Worm (Caenorhabditis elegans) whole organism, early embryonic: Measurements from ENCODE around the gene srx-46.

Experiments
- B0310.2 ChIP-seq: sonication (generic microtip); optimal IDR thresholded peaks from 2 replicates; lab custom pipeline; 2016; ENCODE audit warnings: mild to moderate bottlenecking, missing genetic modification characterization, missing compliant biosample characterization
- F13C5.2 ChIP-seq: sonication (generic microtip); optimal IDR thresholded peaks from 2 replicates; lab custom pipeline; 2017; ENCODE audit warnings: mild to moderate bottlenecking, missing genetic modification characterization, inconsistent platforms, missing compliant biosample characterization
- aly-1 ChIP-seq: sonication (generic microtip); optimal IDR thresholded peaks from 2 replicates; lab custom pipeline; 2016; ENCODE audit warnings: missing genetic modification characterization, missing compliant biosample characterization
- ama-1 ChIP-seq: fragments of 150-350 bp; optimal IDR thresholded peaks from 2 replicates; lab custom pipeline; 2014
- ceh-13 ChIP-seq: fragments of 200-800 bp; sonication (Bioruptor generic); optimal IDR thresholded peaks from 2 replicates; lab custom pipeline; 2018; ENCODE audit warnings: mild to moderate bottlenecking, missing genetic modification characterization, missing compliant biosample characterization
- ceh-36 ChIP-seq: sonication (generic microtip); optimal IDR thresholded peaks from 2 replicates; lab custom pipeline; 2016; ENCODE audit warnings: missing genetic modification characterization, inconsistent platforms, missing compliant biosample characterization
- ets-7 ChIP-seq: sonication (generic microtip); optimal IDR thresholded peaks from 2 replicates; lab custom pipeline; 2016; ENCODE audit warnings: missing genotype, missing genetic modification characterization, missing compliant biosample characterization
- flt-1 ChIP-seq: fragments of 200-800 bp; sonication (Bioruptor generic); IDR thresholded peaks from 2 replicates; pipeline ENCODE4 v1.3.6; 2022; ENCODE audit warnings: missing genetic modification characterization, missing compliant biosample characterization
- hmbx-1 ChIP-seq: sonication (generic microtip); optimal IDR thresholded peaks from 2 replicates; lab custom pipeline; 2016; ENCODE audit warnings: mild to moderate bottlenecking, missing genetic modification characterization, missing compliant biosample characterization
- hmg-4 ChIP-seq: fragments of 200-800 bp; sonication (Bioruptor generic); optimal IDR thresholded peaks from 2 replicates; lab custom pipeline; 2018; ENCODE audit warnings: mild to moderate bottlenecking, missing genetic modification characterization, missing compliant biosample characterization
- hnd-1 ChIP-seq: sonication (generic microtip); optimal IDR thresholded peaks from 2 replicates; lab custom pipeline; 2016; ENCODE audit warnings: missing genetic modification characterization, missing compliant biosample characterization
- pes-1 ChIP-seq: fragments of 200-800 bp; sonication (Bioruptor generic); IDR thresholded peaks from 2 replicates; pipeline ENCODE4 v1.3.6; 2022; ENCODE audit warnings: missing genetic modification reagents, missing genetic modification characterization, missing compliant biosample characterization
- scrt-1 ChIP-seq: fragments of 200-800 bp; sonication (Bioruptor generic); IDR thresholded peaks from 2 replicates; pipeline ENCODE4 v1.3.6; 2022; ENCODE audit warnings: missing genetic modification characterization, missing compliant biosample characterization
- sea-1 ChIP-seq: fragments of 200-800 bp; sonication (Bioruptor generic); conservative IDR thresholded peaks from 2 replicates; pipeline ENCODE4 v1.3.6; 2022; ENCODE audit warnings: missing genetic modification characterization, missing compliant biosample characterization
- tbx-11 ChIP-seq: fragments of 200-800 bp; sonication (Bioruptor generic); IDR thresholded peaks from 2 replicates; pipeline ENCODE4 v1.3.6; 2022; ENCODE audit warnings: missing genetic modification characterization, missing compliant biosample characterization
- tbx-37 ChIP-seq: fragments of 200-800 bp; sonication (Bioruptor generic); conservative IDR thresholded peaks from 2 replicates; pipeline ENCODE4 v1.3.6; 2022; ENCODE audit warnings: missing genetic modification reagents, missing genetic modification characterization, missing compliant biosample characterization
- tra-4 ChIP-seq: sonication (generic microtip); optimal IDR thresholded peaks from 2 replicates; lab custom pipeline; 2017; ENCODE audit warnings: missing genetic modification characterization, missing compliant biosample characterization

The srx-46 gene

ce11 chrV:9346804-9347203 lies 6.2 kb upstream of the srx-46 start, which contains the start of the genes K07B1.7 and try-5:
Gene K07B1.7, minus strand, starts transcription at chrV:9346962.
Gene try-5, plus strand, starts transcription at chrV:9347044.
- TF ChIP-seq ceh-13 (GFP tag; lab: Kevin White, UChicago): no peak
- TF ChIP-seq tbx-11 (GFP tag; lab: Robert Waterston, UW): no peak
- TF ChIP-seq pes-1 (GFP tag; lab: Robert Waterston, UW): no peak
- no peak for TF ChIP-seq aly-1 (tag; lab: Kevin White, UChicago)

- no peak for TF ChIP-seq hmbx-1 (tag; lab: Kevin White, UChicago)
- TF ChIP-seq sea-1 (GFP tag; lab: Robert Waterston, UW): no peak
- no peak for TF ChIP-seq ceh-13 (GFP tag; lab: Kevin White, UChicago)
- TF ChIP-seq ceh-36 (tag; lab: Kevin White, UChicago): no peak
- TF ChIP-seq tbx-37 (GFP tag; lab: Robert Waterston, UW): no peak
- TF ChIP-seq F13C5.2 (tag; lab: Kevin White, UChicago): no peak
- TF ChIP-seq flt-1 (GFP tag; lab: Robert Waterston, UW): no peak
- no peak for TF ChIP-seq scrt-1 (GFP tag; lab: Robert Waterston, UW)
- TF ChIP-seq pes-1 (GFP tag; lab: Robert Waterston, UW): no peak
- no peak for TF ChIP-seq tbx-11 (GFP tag; lab: Robert Waterston, UW)
- no peak for TF ChIP-seq aly-1 (tag; lab: Kevin White, UChicago)
- TF ChIP-seq ama-1 (lab: Kevin White, UChicago): no peak
- TF ChIP-seq hmg-4: no peak
- no peak for TF ChIP-seq tra-4 (tag; lab: Kevin White, UChicago)
- TF ChIP-seq hnd-1: no peak
- no peak for TF ChIP-seq B0310.2 (tag; lab: Kevin White, UChicago)
These were observed 3.4 kb upstream of the srx-46 start, which contains the start of gene srx-47 for ce11 chrV:9349687-9350086. Gene srx-47, plus strand, starts transcription at chrV:9349987.

- TF ChIP-seq ama-1 (lab: Kevin White, UChicago) (no peak), sea-1 (GFP tag; lab: Robert Waterston, UW) (no peak), ets-7 (tag; lab: Kevin White, UChicago) (no peak)
These were observed 2.3 kb downstream of the srx-46 start, which contains the start of gene ttr-40 for ce11 chrV:9355371-9355770. Gene ttr-40, minus strand, starts transcription at chrV:9355471.

- no peak for TF ChIP-seq aly-1 (tag; lab: Kevin White, UChicago)
- TF ChIP-seq ceh-13 (GFP tag; lab: Kevin White, UChicago): no peak
- no peak for TF ChIP-seq tra-4 (tag; lab: Kevin White, UChicago)
These were observed 3.3 kb downstream of the srx-46 start, which contains the start of gene ttr-49 for ce11 chrV:9356345-9356744. Gene ttr-49, minus strand, starts transcription at chrV:9356515.

ce11 chrV:9359674-9360073 lies 6.6 kb downstream of the srx-46 start, which contains the start of gene gpa-3:
Gene gpa-3, minus strand, starts transcription at chrV:9359774.
- no peak for TF ChIP-seq aly-1 (tag; lab: Kevin White, UChicago)
- TF ChIP-seq hnd-1: no peak
- no peak for TF ChIP-seq F13C5.2 (tag; lab: Kevin White, UChicago)
- TF ChIP-seq B0310.2 (tag; lab: Kevin White, UChicago): no peak
- no peak for TF ChIP-seq tbx-11 (GFP tag; lab: Robert Waterston, UW)

- no peak for TF ChIP-seq aly-1 (tag; lab: Kevin White, UChicago)
- no peak for TF ChIP-seq hmbx-1 (tag; lab: Kevin White, UChicago)
- no peak for TF ChIP-seq ceh-36 (tag; lab: Kevin White, UChicago)
- TF ChIP-seq ama-1 (lab: Kevin White, UChicago): no peak
- no peak for TF ChIP-seq ets-7 (tag; lab: Kevin White, UChicago)
- TF ChIP-seq hnd-1: no peak
- TF ChIP-seq pes-1 (GFP tag; lab: Robert Waterston, UW): no peak
- TF ChIP-seq sea-1 (GFP tag; lab: Robert Waterston, UW): no peak
- TF ChIP-seq B0310.2 (tag; lab: Kevin White, UChicago): no peak
- no peak for TF ChIP-seq flt-1 (GFP tag; lab: Robert Waterston, UW)
- no peak for TF ChIP-seq F13C5.2 (tag; lab: Kevin White, UChicago)
These were observed 17.9 kb downstream of the srx-46 start, which contains the start of gene E02C12.6 for ce11 chrV:9370986-9371385. Gene E02C12.6, minus strand, starts transcription at chrV:9371086.

- TF ChIP-seq ets-7 (tag; lab: Kevin White, UChicago) (no peak), ceh-36 (tag; lab: Kevin White, UChicago) (no peak), ama-1 (lab: Kevin White, UChicago) (no peak), flt-1 (GFP tag; lab: Robert Waterston, UW) (no peak), pes-1 (GFP tag; lab: Robert Waterston, UW) (no peak), hmbx-1 (tag; lab: Kevin White, UChicago) (no peak), ceh-13 (GFP tag; lab: Kevin White, UChicago) (no peak), B0310.2 (tag; lab: Kevin White, UChicago) (no peak), aly-1 (tag; lab: Kevin White, UChicago) (no peak), tra-4 (tag; lab: Kevin White, UChicago) (no peak), F13C5.2 (tag; lab: Kevin White, UChicago) (no peak), hnd-1 (no peak), tbx-37 (GFP tag; lab: Robert Waterston, UW) (no peak)
These were observed 20.4 kb downstream of the srx-46 start, which contains the start of gene E02C12.8 for ce11 chrV:9373473-9373872. Gene E02C12.8, minus strand, starts transcription at chrV:9373613.

ce11 chrV:9375378-9375777 lies 22.3 kb downstream of the srx-46 start, which contains the start of gene E02C12.9:
Gene E02C12.9, minus strand, starts transcription at chrV:9375478.
- no peak for TF ChIP-seq flt-1 (GFP tag; lab: Robert Waterston, UW)
- no peak for TF ChIP-seq pes-1 (GFP tag; lab: Robert Waterston, UW)
- no peak for TF ChIP-seq ets-7 (tag; lab: Kevin White, UChicago)
- TF ChIP-seq F13C5.2 (tag; lab: Kevin White, UChicago): no peak
- no peak for TF ChIP-seq tra-4 (tag; lab: Kevin White, UChicago)
- no peak for TF ChIP-seq tbx-37 (GFP tag; lab: Robert Waterston, UW)
